Fruit fly (Drosophila melanogaster) whole organism, embryonic: ENCODE data around the gene CG31493.

Experiments
- B-H1 ChIP-seq: fragments of 200-800 bp; sonication (Bioruptor generic); IDR thresholded peaks from 3 replicates; pipeline ENCODE4 v1.3.6; 2022; ENCODE audit warnings: missing biosample characterization, missing genetic modification characterization
- CG10267 ChIP-seq: fragments of 200-800 bp; sonication (Bioruptor generic); optimal IDR thresholded peaks from 2 replicates; lab custom pipeline; 2018; ENCODE audit warnings: missing biosample characterization, mild to moderate bottlenecking, missing genetic modification characterization, moderate library complexity
- CG11723 ChIP-seq: fragments of 200-800 bp; sonication (Bioruptor generic); optimal IDR thresholded peaks from 2 replicates; lab custom pipeline; 2017; ENCODE audit warnings: missing biosample characterization, mild to moderate bottlenecking, missing genetic modification characterization
- CG12299 ChIP-seq: fragments of 200-800 bp; sonication (Bioruptor generic); optimal IDR thresholded peaks from 2 replicates; lab custom pipeline; 2018; ENCODE audit warnings: missing biosample characterization, mild to moderate bottlenecking, missing genetic modification characterization
- CG1647 ChIP-seq: fragments of 200-800 bp; sonication (Bioruptor generic); optimal IDR thresholded peaks from 3 replicates; lab custom pipeline; 2016; ENCODE audit warnings: missing biosample characterization, missing genetic modification characterization
- CG18599 ChIP-seq: fragments of 200-800 bp; sonication (Bioruptor generic); optimal IDR thresholded peaks from 3 replicates; lab custom pipeline; 2017; ENCODE audit warnings: missing biosample characterization, missing genetic modification characterization, mild to moderate bottlenecking, moderate library complexity, missing genetic modification reagents
- CG2120 ChIP-seq: fragments of 200-800 bp; sonication (Bioruptor generic); optimal IDR thresholded peaks from 3 replicates; lab custom pipeline; 2016; ENCODE audit warnings: missing biosample characterization, missing genetic modification characterization
- CG30403 ChIP-seq: fragments of 200-800 bp; sonication (Bioruptor generic); optimal IDR thresholded peaks from 3 replicates; lab custom pipeline; 2016; ENCODE audit warnings: missing biosample characterization, missing genetic modification characterization
- CG3281 ChIP-seq: fragments of 200-800 bp; sonication (Bioruptor generic); optimal IDR thresholded peaks from 3 replicates; lab custom pipeline; 2017; ENCODE audit warnings: missing biosample characterization, mild to moderate bottlenecking, missing genetic modification characterization
- CG3726 ChIP-seq: fragments of 200-800 bp; sonication (Bioruptor generic); IDR thresholded peaks from 3 replicates; pipeline ENCODE4, ENCODE4 v1.3.6; 2022; ENCODE audit warnings: missing biosample characterization, missing genetic modification characterization
- CG4282 ChIP-seq: fragments of 200-800 bp; sonication (Bioruptor generic); optimal IDR thresholded peaks from 2 replicates; lab custom pipeline; 2016; ENCODE audit warnings: missing biosample characterization, missing genetic modification characterization
- CG4360 ChIP-seq: fragments of 200-800 bp; sonication (Bioruptor generic); IDR thresholded peaks from 2 replicates; pipeline ENCODE4 v1.3.6; 2022; ENCODE audit warnings: missing biosample characterization, missing genetic modification characterization
- CG7786 ChIP-seq: fragments of 200-800 bp; sonication (Bioruptor generic); optimal IDR thresholded peaks from 2 replicates; lab custom pipeline; 2016; ENCODE audit warnings: missing biosample characterization, missing genetic modification characterization
- CG7928 ChIP-seq: fragments of 200-800 bp; sonication (Bioruptor generic); optimal IDR thresholded peaks from 2 replicates; lab custom pipeline; 2017; ENCODE audit warnings: missing biosample characterization, mild to moderate bottlenecking, missing genetic modification characterization
- CG8290 ChIP-seq, 3 experiments: fragments of 200-800 bp; sonication (Bioruptor generic); optimal IDR thresholded peaks; 2 replicates each; lab custom pipeline; 2016 to 2019; ENCODE audit warnings: missing biosample characterization in 3 of 3, missing genetic modification characterization in 3 of 3, mild to moderate bottlenecking in 2 of 3, moderate library complexity in 1 of 3
- D19A ChIP-seq: fragments of 200-800 bp; optimal IDR thresholded peaks from 3 replicates; lab custom pipeline; 2019; ENCODE audit warnings: missing biosample characterization, mild to moderate bottlenecking, missing genetic modification characterization, moderate library complexity
- Deaf1 ChIP-seq: fragments of 200-800 bp; optimal IDR thresholded peaks from 3 replicates; lab custom pipeline; 2019; ENCODE audit warnings: missing biosample characterization, mild to moderate bottlenecking, missing genetic modification characterization, moderate library complexity
- Dfd ChIP-seq, 2 experiments: fragments of >200 bp; optimal IDR thresholded peaks; 2 replicates each; lab custom pipeline; 2017; ENCODE audit warnings: missing biosample characterization in 2 of 2, missing genetic modification characterization in 2 of 2
- Doc3 ChIP-seq: fragments of 200-800 bp; sonication (Bioruptor generic); IDR thresholded peaks from 3 replicates; pipeline ENCODE4 v1.3.6; 2022; ENCODE audit warnings: missing biosample characterization, missing genetic modification characterization; ENCODE audit not compliant: partially characterized antibody
- HLH54F ChIP-seq: fragments of 200-800 bp; sonication (Bioruptor generic); optimal IDR thresholded peaks from 3 replicates; lab custom pipeline; 2016; ENCODE audit warnings: missing biosample characterization, missing genetic modification characterization
- HLHmδ ChIP-seq: fragments of 200-800 bp; sonication (Bioruptor generic); optimal IDR thresholded peaks from 2 replicates; lab custom pipeline; 2018; ENCODE audit warnings: missing biosample characterization, mild to moderate bottlenecking, missing genetic modification characterization, moderate library complexity
- Hand ChIP-seq: fragments of 200-800 bp; sonication (Bioruptor generic); optimal IDR thresholded peaks from 2 replicates; lab custom pipeline; 2017; ENCODE audit warnings: mild to moderate bottlenecking, missing biosample characterization, missing genetic modification reagents, missing genetic modification characterization
- Med ChIP-seq: fragments of 200-800 bp; sonication (Bioruptor generic); peaks from one replicate; lab custom pipeline; 2016; ENCODE audit warnings: missing biosample characterization, missing genetic modification characterization, mild to moderate bottlenecking, inconsistent platforms, moderate library complexity
- Sin3A ChIP-seq: fragments of >200 bp; optimal IDR thresholded peaks from 2 replicates; lab custom pipeline; 2018
- Ssrp ChIP-seq: fragments of 200-800 bp; sonication (Bioruptor generic); optimal IDR thresholded peaks from 2 replicates; lab custom pipeline; 2018; ENCODE audit warnings: missing biosample characterization, mild to moderate bottlenecking, missing genetic modification characterization, moderate library complexity
- Trl ChIP-seq, 3 experiments: fragments of >200 bp in 2 of 3; fragments of 200-800 bp in 1 of 3; sonication (Bioruptor generic) in 1 of 3; optimal IDR thresholded peaks; 2 replicates in 1 of 3; 3 replicates in 2 of 3; lab custom pipeline; 2016 to 2017; ENCODE audit warnings: missing biosample characterization in 1 of 3, missing genetic modification characterization in 1 of 3
- Xbp1 ChIP-seq: fragments of 200-800 bp; sonication (Bioruptor generic); optimal IDR thresholded peaks from 3 replicates; lab custom pipeline; 2016; ENCODE audit warnings: missing biosample characterization, mild to moderate bottlenecking, missing genetic modification characterization
- cad ChIP-seq: fragments of >200 bp; optimal IDR thresholded peaks from 2 replicates; lab custom pipeline; 2017; ENCODE audit warnings: missing biosample characterization, missing genetic modification characterization
- cg ChIP-seq: fragments of 200-800 bp; sonication (Bioruptor generic); optimal IDR thresholded peaks from 3 replicates; lab custom pipeline; 2019; ENCODE audit warnings: missing biosample characterization, mild to moderate bottlenecking, missing genetic modification characterization, moderate library complexity
- chm ChIP-seq: fragments of 200-800 bp; sonication (Bioruptor generic); IDR thresholded peaks from 2 replicates; pipeline ENCODE4 v1.3.6; 2022; ENCODE audit warnings: missing biosample characterization, missing genetic modification characterization
- crol ChIP-seq: fragments of 200-800 bp; sonication (Bioruptor generic); IDR thresholded peaks from 2 replicates; pipeline ENCODE4 v1.3.6; 2022; ENCODE audit warnings: missing biosample characterization, missing genetic modification characterization
- da ChIP-seq: fragments of 200-800 bp; sonication (Bioruptor generic); optimal IDR thresholded peaks from 2 replicates; lab custom pipeline; 2016; ENCODE audit warnings: missing biosample characterization, missing genetic modification characterization
- fd64A ChIP-seq: fragments of 200-800 bp; sonication (Bioruptor generic); optimal IDR thresholded peaks from 3 replicates; lab custom pipeline; 2018; ENCODE audit warnings: missing biosample characterization, mild to moderate bottlenecking, missing genetic modification characterization
- gem ChIP-seq: fragments of 200-800 bp; sonication (Bioruptor generic); optimal IDR thresholded peaks from 2 replicates; lab custom pipeline; 2019; ENCODE audit warnings: missing biosample characterization, mild to moderate bottlenecking, missing genetic modification characterization, moderate library complexity
- grau ChIP-seq: fragments of 200-800 bp; optimal IDR thresholded peaks from 3 replicates; lab custom pipeline; 2019; ENCODE audit warnings: missing biosample characterization, mild to moderate bottlenecking, missing genetic modification characterization, moderate library complexity
- gro ChIP-seq: fragments of 200-800 bp; sonication (Bioruptor generic); optimal IDR thresholded peaks from 2 replicates; lab custom pipeline; 2016; ENCODE audit warnings: missing biosample characterization, missing genetic modification characterization
- insv ChIP-seq, 2 experiments: fragments of 200-800 bp; sonication (Bioruptor generic); optimal IDR thresholded peaks; 3 replicates each; lab custom pipeline; 2016 to 2018; ENCODE audit warnings: missing biosample characterization in 2 of 2, missing genetic modification characterization in 2 of 2
- jumu ChIP-seq: fragments of 200-800 bp; sonication (Bioruptor generic); optimal IDR thresholded peaks from 3 replicates; lab custom pipeline; 2016; ENCODE audit warnings: missing biosample characterization, missing genetic modification characterization
- luna ChIP-seq: fragments of 200-800 bp; sonication (Bioruptor generic); optimal IDR thresholded peaks from 2 replicates; lab custom pipeline; 2016; ENCODE audit warnings: missing biosample characterization, missing genetic modification characterization
- mam ChIP-seq: fragments of 200-800 bp; sonication (Bioruptor generic); optimal IDR thresholded peaks from 3 replicates; lab custom pipeline; 2016; ENCODE audit warnings: missing biosample characterization, missing genetic modification characterization
- oc ChIP-seq: fragments of 200-800 bp; sonication (Bioruptor generic); optimal IDR thresholded peaks from 2 replicates; lab custom pipeline; 2018; ENCODE audit warnings: missing biosample characterization, mild to moderate bottlenecking, missing genetic modification characterization, moderate library complexity
- shn ChIP-seq: fragments of 200-800 bp; sonication (Bioruptor generic); optimal IDR thresholded peaks from 3 replicates; lab custom pipeline; 2016; ENCODE audit warnings: missing biosample characterization, missing genetic modification characterization
- slp2 ChIP-seq: fragments of 200-800 bp; sonication (Bioruptor generic); optimal IDR thresholded peaks from 2 replicates; lab custom pipeline; 2016; ENCODE audit warnings: missing biosample characterization, missing genetic modification characterization
- unpg ChIP-seq: fragments of 200-800 bp; sonication (Bioruptor generic); optimal IDR thresholded peaks from 3 replicates; lab custom pipeline; 2018; ENCODE audit warnings: missing biosample characterization, mild to moderate bottlenecking, missing genetic modification characterization, moderate library complexity
- wor ChIP-seq: fragments of 200-800 bp; sonication (Bioruptor generic); IDR thresholded peaks from 2 replicates; pipeline ENCODE4 v1.3.6; 2022; ENCODE audit warnings: missing biosample characterization, missing genetic modification characterization
- zf30C ChIP-seq: fragments of 200-800 bp; sonication (Bioruptor generic); optimal IDR thresholded peaks from 3 replicates; lab custom pipeline; 2018; ENCODE audit warnings: missing biosample characterization, mild to moderate bottlenecking, missing genetic modification characterization

Gene CG31493

DNA sequence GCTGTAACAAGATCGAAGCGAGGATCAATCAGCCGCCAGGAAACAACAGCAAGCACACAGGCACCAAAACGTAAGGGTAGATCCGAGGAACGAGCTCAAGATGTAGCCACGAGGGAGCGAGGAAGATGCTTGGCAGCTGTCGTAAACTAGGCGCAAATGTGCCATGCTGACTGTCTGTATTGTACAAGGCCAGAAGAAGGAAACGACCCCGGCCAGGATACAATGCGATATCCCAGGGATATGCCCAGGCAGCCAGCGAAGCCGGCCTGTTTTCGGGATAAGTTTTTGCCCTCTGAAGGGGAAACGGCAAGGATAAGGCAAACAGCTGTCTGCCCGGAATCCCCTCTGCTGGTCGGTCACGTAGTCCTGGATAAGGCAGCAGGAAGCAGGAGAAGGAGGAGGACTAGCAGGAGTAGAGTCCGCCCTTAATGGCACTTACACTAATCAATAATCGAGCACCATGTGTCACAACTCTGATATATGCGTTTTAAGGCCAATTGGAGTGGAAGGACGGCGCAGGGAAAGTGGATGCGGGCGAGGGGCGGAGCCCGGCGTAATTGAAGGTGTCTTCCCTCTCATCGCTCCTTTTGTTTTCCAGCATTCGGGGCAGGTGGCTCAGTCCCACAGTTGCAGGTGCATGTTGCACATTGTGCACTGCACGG, 25.7 kb upstream of the CG31493 start (continued):
- TF ChIP-seq luna (GFP tag; lab: Kevin White, UChicago) (no peak), CG10267 (tag; lab: Kevin White, UChicago) (no peak), CG18599 (GFP tag; lab: Kevin White, UChicago) (no peak), fd64A (GFP tag; lab: Kevin White, UChicago) (no peak), CG4360 (0 out of 2 replicates have a peak, but pooled peaks have one; percentile 22), CG30403 (GFP tag; lab: Kevin White, UChicago) (no peak), cad (GFP tag; lab: Kevin White, UChicago) (peak; percentile 49), unpg (no peak), CG1647 (GFP tag; lab: Kevin White, UChicago) (no peak), chm (no peak), crol (peak; percentile 62; the same call in 1 of the 2 replicates), Doc3 (GFP tag; lab: Robert Waterston, UW) (no peak), Dfd (GFP tag; optimal IDR thresholded peaks at IDR 0.05; lab: Kevin White, UChicago) (no peak), Deaf1 (tag; lab: Kevin White, UChicago) (no peak), slp2 (GFP tag; lab: Kevin White, UChicago) (no peak)

DNA sequence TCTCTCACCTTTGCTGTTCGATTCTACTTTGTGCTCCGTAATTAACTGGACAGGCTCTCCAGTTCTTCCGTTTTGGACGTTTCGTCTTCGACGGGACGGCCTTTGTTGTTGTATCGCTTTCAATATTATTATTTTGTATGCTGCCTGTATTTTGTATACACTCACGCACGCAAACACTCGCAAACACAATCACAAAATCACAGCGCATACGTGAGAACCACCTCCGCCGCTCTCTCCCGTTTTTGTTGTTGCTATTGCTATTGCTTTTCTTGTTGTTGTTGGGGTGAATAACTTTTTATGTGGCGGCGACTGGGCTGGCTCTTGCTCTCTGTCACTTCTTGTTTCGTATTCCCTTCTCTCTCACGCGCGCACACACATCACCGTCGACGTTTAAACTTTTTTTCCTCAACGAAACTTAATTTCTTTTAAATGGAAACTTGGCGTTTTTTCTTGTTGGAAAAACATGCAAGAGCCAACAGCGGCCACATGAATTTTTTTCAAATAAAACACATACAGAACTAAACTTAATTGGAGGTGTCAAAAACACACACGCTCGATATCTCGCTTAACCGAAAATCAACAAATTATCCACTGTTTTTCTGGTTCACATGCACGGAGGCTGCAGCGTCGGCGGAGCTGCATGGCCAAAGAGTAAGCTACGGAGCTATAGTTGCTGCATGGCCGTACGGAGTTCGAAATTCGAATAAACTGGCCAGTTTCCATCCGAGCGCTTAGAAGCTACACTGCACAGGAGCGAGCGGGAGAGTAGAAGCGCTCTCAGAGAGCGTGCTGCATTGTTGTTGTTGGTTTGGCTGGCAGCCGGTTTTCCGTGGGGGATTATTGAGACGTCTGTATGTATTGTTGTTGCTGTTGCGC, 23.4 kb upstream of the CG31493 start:
- TF ChIP-seq shn (GFP tag; lab: Kevin White, UChicago) (peak; percentile 9), CG12299 (tag; lab: Kevin White, UChicago) (peak; percentile 49), B-H1 (GFP tag; lab: Robert Waterston, UW) (no peak), zf30C (GFP tag; lab: Kevin White, UChicago) (no peak), CG3726 (GFP tag; lab: Robert Waterston, UW) (no peak), CG7928 (GFP tag; lab: Kevin White, UChicago) (no peak), gem (tag; lab: Kevin White, UChicago) (peak; percentile 32), CG3281 (GFP tag; lab: Kevin White, UChicago) (peak; percentile 2), jumu (GFP tag; lab: Kevin White, UChicago) (no peak), grau (tag; lab: Kevin White, UChicago) (peak; percentile 3), mam (GFP tag; lab: Kevin White, UChicago) (peak; percentile 12), Trl (optimal IDR thresholded peaks at IDR 0.05; lab: Kevin White, UChicago) (peak; percentile 83 to 97), Trl (GFP tag; optimal IDR thresholded peaks at IDR 0.05; lab: Kevin White, UChicago) (peak; percentile 39), gro (peak; percentile 36), cg (GFP tag; lab: Kevin White, UChicago) (peak; percentile 78), D19A (tag; lab: Kevin White, UChicago) (peak; percentile 51), Ssrp (peak; percentile 45), CG4282 (no peak), oc (tag; lab: Kevin White, UChicago) (peak; percentile 10), Med (GFP tag; lab: Kevin White, UChicago) (peak; percentile 74), CG7786 (GFP tag; lab: Kevin White, UChicago) (peak; percentile 33), CG8290 (GFP tag; optimal IDR thresholded peaks at IDR 0.05; lab: Kevin White, UChicago) (no peak), CG8290 (tag; optimal IDR thresholded peaks at IDR 0.05; lab: Kevin White, UChicago) (peak in 1 of 2 experiments; percentile 14), insv (GFP tag; optimal IDR thresholded peaks at IDR 0.05; lab: Kevin White, UChicago) (peak in 1 of 2 experiments; percentile 48), da (GFP tag; lab: Kevin White, UChicago) (no peak), Hand (no peak), Xbp1 (GFP tag; lab: Kevin White, UChicago) (no peak), CG2120 (GFP tag; lab: Kevin White, UChicago) (peak; percentile 17), CG1647 (GFP tag; lab: Kevin White, UChicago) (peak; percentile 19), wor (GFP tag; lab: Robert Waterston, UW) (no peak), HLH54F (GFP tag; lab: Kevin White, UChicago) (no peak), CG11723 (peak; percentile 3), HLHmδ (GFP tag; lab: Kevin White, UChicago) (peak; percentile 37), Sin3A (lab: Kevin White, UChicago) (no peak), CG18599 (GFP tag; lab: Kevin White, UChicago) (peak; percentile 15)
